Fruit fly (Drosophila melanogaster): ENCODE measurements around the gene CG9547.

DNA sequence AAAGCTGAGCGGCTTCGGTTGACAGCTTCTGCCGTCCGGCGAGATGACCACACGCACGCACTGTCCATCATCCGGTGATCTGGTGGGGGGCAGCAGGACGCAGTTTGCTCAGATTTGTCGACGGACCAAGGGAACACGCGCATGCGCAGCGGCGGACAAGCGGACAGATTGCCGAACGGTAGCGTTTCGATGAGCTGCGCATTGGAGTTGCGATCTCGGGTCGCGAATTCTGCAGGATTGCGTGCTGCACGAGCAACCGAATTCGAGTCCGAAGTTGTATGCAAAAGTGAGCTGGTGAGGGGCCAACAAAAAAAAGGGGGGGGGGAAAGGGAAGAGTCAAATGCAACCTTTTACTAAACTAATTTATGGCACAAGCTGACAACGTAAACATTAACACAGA, 39.4 kb upstream of the CG9547 start:
- TF ChIP-seq psq (GFP tag; optimal IDR thresholded peaks at IDR 0.05) (no peak), CG10147 (GFP tag; optimal IDR thresholded peaks at IDR 0.05) (no peak), CG11398 (GFP tag; optimal IDR thresholded peaks at IDR 0.05) (no peak), Camta (GFP tag; optimal IDR thresholded peaks at IDR 0.05) (no peak), Myb (GFP tag; optimal IDR thresholded peaks at IDR 0.05) (no peak), lov (optimal IDR thresholded peaks at IDR 0.05) (no peak), lov (GFP tag; IDR thresholded peaks at IDR 0.05) (no peak), bbx (GFP tag; IDR thresholded peaks at IDR 0.05; ENCODE audit: partially characterized antibody) (no peak), h (optimal IDR thresholded peaks at IDR 0.05) (no peak), p53 (GFP tag; optimal IDR thresholded peaks at IDR 0.05) (no peak), sima (GFP tag; optimal IDR thresholded peaks at IDR 0.05) (no peak)

All from whole organism, embryonic.